Fruit fly (Drosophila melanogaster): ENCODE results near the gene CG9265.

CG9265 gene

DNA sequence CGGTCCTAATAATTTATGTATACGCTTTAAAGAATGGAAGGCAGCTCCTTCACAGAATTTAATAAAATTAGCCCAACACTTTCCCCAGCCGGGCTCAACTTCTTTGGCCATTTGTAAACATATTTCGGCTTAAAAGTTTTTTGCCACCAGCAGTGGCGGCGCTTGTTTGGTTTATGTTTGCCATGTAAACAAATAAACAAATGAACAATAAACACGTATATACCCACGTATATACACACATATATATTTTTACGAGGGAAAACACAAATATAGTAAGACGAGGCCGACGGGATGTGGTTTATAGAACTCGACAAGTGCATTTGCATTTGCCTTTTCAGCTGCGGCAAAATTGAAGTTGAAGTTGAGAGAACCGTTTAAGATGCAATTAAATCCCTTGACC, 33.6 kb downstream of the CG9265 start (continued):
- TF ChIP-seq CG14014 (GFP tag; IDR thresholded peaks at IDR 0.05) (peak; percentile 28; the same call in 1 of the 2 replicates), ara (GFP tag; IDR thresholded peaks at IDR 0.05) (peak; percentile 71), Xrp1 (GFP tag; IDR thresholded peaks at IDR 0.05) (peak; percentile 81), Elba2 (GFP tag; optimal IDR thresholded peaks at IDR 0.05) (no peak), BtbVII (GFP tag; optimal IDR thresholded peaks at IDR 0.05) (peak; percentile 75), bcd (GFP tag; optimal IDR thresholded peaks at IDR 0.05) (peak; percentile 12), kni (GFP tag; optimal IDR thresholded peaks at IDR 0.05) (peak; percentile 79), seq (GFP tag; IDR thresholded peaks at IDR 0.05) (0 out of 2 replicates have a peak, but pooled peaks have one; percentile 11), ewg (GFP tag; optimal IDR thresholded peaks at IDR 0.05) (no peak), emc (GFP tag; optimal IDR thresholded peaks at IDR 0.05) (no peak), CG3407 (GFP tag; optimal IDR thresholded peaks at IDR 0.05) (peak; percentile 29), z (GFP tag; IDR thresholded peaks at IDR 0.05) (0 out of 3 replicates have a peak, but pooled peaks have one; percentile 31), prd (optimal IDR thresholded peaks at IDR 0.05) (no peak), prd (GFP tag; IDR thresholded peaks at IDR 0.05) (peak; percentile 23; the same call in 2 of the 3 replicates), CG10979 (tag; optimal IDR thresholded peaks at IDR 0.05) (peak; percentile 26), CG4707 (GFP tag; optimal IDR thresholded peaks at IDR 0.05) (peak; percentile 62), Abd-B (GFP tag; optimal IDR thresholded peaks at IDR 0.05) (no peak), sug (tag; optimal IDR thresholded peaks at IDR 0.05) (no peak), her (GFP tag; optimal IDR thresholded peaks at IDR 0.05) (no peak), CG6683 (GFP tag; optimal IDR thresholded peaks at IDR 0.05) (peak; percentile 36), Hr3 (GFP tag; optimal IDR thresholded peaks at IDR 0.05) (no peak), CG18476 (GFP tag; optimal IDR thresholded peaks at IDR 0.05) (no peak), CG11696 (GFP tag; IDR thresholded peaks at IDR 0.05) (peak; percentile 22; the same call in 1 of the 2 replicates), dati (GFP tag; IDR thresholded peaks at IDR 0.05) (no peak), CG17385 (GFP tag; optimal IDR thresholded peaks at IDR 0.05) (peak; percentile 15), E2f1 (GFP tag; IDR thresholded peaks at IDR 0.05) (no peak; the same call in 1 of the 2 replicates), cas (GFP tag; IDR thresholded peaks at IDR 0.05) (no peak), CG6689 (GFP tag; IDR thresholded peaks at IDR 0.05) (no peak), CG17568 (GFP tag; optimal IDR thresholded peaks at IDR 0.05) (peak; percentile 73), zen (tag; optimal IDR thresholded peaks at IDR 0.05) (peak; percentile 77), CG18599 (GFP tag; optimal IDR thresholded peaks at IDR 0.05) (peak; percentile 63), Sry-δ (GFP tag; optimal IDR thresholded peaks at IDR 0.05) (no peak), Eip74EF (GFP tag; optimal IDR thresholded peaks at IDR 0.05) (peak in 1 of 2 experiments; percentile 18), E2f2 (GFP tag; IDR thresholded peaks at IDR 0.05) (no peak), Asciz (GFP tag; optimal IDR thresholded peaks at IDR 0.05) (peak; percentile 90), Med (GFP tag) (peak; percentile 69), pho (GFP tag; optimal IDR thresholded peaks at IDR 0.05) (no peak), ac (GFP tag; optimal IDR thresholded peaks at IDR 0.05) (peak; percentile 39), CG4424 (GFP tag; optimal IDR thresholded peaks at IDR 0.05) (peak; percentile 9), CG12155 (GFP tag; optimal IDR thresholded peaks at IDR 0.05) (no peak), CG12744 (GFP tag; optimal IDR thresholded peaks at IDR 0.05) (no peak), unpg (GFP tag; optimal IDR thresholded peaks at IDR 0.05) (peak; percentile 31), psq (GFP tag; optimal IDR thresholded peaks at IDR 0.05) (no peak), CG4328 (GFP tag; optimal IDR thresholded peaks at IDR 0.05) (peak; percentile 46), CG8281 (tag; optimal IDR thresholded peaks at IDR 0.05) (peak; percentile 50), CG2889 (GFP tag; IDR thresholded peaks at IDR 0.05) (no peak), CG12071 (GFP tag; optimal IDR thresholded peaks at IDR 0.05) (peak; percentile 84), sr (GFP tag; IDR thresholded peaks at IDR 0.05) (no peak), so (GFP tag; IDR thresholded peaks at IDR 0.05) (no peak), CG15011 (GFP tag; optimal IDR thresholded peaks at IDR 0.05) (peak; percentile 60), CG5180 (GFP tag; optimal IDR thresholded peaks at IDR 0.05) (peak; percentile 56)

Data from whole organism, embryonic.